Worm (Caenorhabditis elegans): ENCODE results near the gene sid-1.

The sid-1 gene

ce11 chrV:5119679-5120078 lies at the start of gene sid-1:
Gene sid-1 (plus strand): TSS chrV:5119970.
- no peak for TF ChIP-seq tab-1 (GFP tag; IDR thresholded peaks at IDR 0.05)
- TF ChIP-seq ref-1 (GFP tag; conservative IDR thresholded peaks at IDR 0.05), result no peak
- TF ChIP-seq klf-2 (GFP tag; conservative IDR thresholded peaks at IDR 0.05), result no peak
- TF ChIP-seq ztf-23 (GFP tag; IDR thresholded peaks at IDR 0.05), result no peak
- no peak for TF ChIP-seq cog-1 (tag; optimal IDR thresholded peaks at IDR 0.05)
- TF ChIP-seq flt-1 (GFP tag; IDR thresholded peaks at IDR 0.05), result no peak
- no peak for TF ChIP-seq med-1 (GFP tag; optimal IDR thresholded peaks at IDR 0.05; ENCODE audit: insufficient read depth)
- TF ChIP-seq T22C8.4 (GFP tag; IDR thresholded peaks at IDR 0.05), result no peak
- no peak for TF ChIP-seq ztf-29 (GFP tag; IDR thresholded peaks at IDR 0.05)

ce11 chrV:5072082-5072481 lies 47.7 kb upstream of the sid-1 start, which contains the start of gene Y58A7A.2:
Gene Y58A7A.2 (minus strand): TSS chrV:5072182.
- TF ChIP-seq cog-1 (tag; optimal IDR thresholded peaks at IDR 0.05), result no peak
- TF ChIP-seq flt-1 (GFP tag; IDR thresholded peaks at IDR 0.05), result no peak
- no peak for TF ChIP-seq T22C8.4 (GFP tag; IDR thresholded peaks at IDR 0.05)
- no peak for TF ChIP-seq klf-2 (GFP tag; conservative IDR thresholded peaks at IDR 0.05)
- TF ChIP-seq ztf-23 (GFP tag; IDR thresholded peaks at IDR 0.05), result no peak
- TF ChIP-seq ztf-29 (GFP tag; IDR thresholded peaks at IDR 0.05), result no peak
- TF ChIP-seq med-1 (GFP tag; optimal IDR thresholded peaks at IDR 0.05; ENCODE audit: insufficient read depth), result no peak
- no peak for TF ChIP-seq tab-1 (GFP tag; IDR thresholded peaks at IDR 0.05)
- no peak for TF ChIP-seq ref-1 (GFP tag; conservative IDR thresholded peaks at IDR 0.05)

- peak; percentile 90 for TF ChIP-seq ref-1 (GFP tag; conservative IDR thresholded peaks at IDR 0.05)
- TF ChIP-seq ztf-23 (GFP tag; IDR thresholded peaks at IDR 0.05), result peak; percentile 95
- TF ChIP-seq klf-2 (GFP tag; conservative IDR thresholded peaks at IDR 0.05), result peak; percentile 89
- TF ChIP-seq tab-1 (GFP tag; IDR thresholded peaks at IDR 0.05), result peak; percentile 82; the same call in 1 of the 2 replicates
- peak; percentile 68; the same call in 1 of the 2 replicates for TF ChIP-seq flt-1 (GFP tag; IDR thresholded peaks at IDR 0.05)
Observed at ce11 chrV:5075343-5075742, 44.4 kb upstream of the sid-1 start.

- TF ChIP-seq ztf-23 (GFP tag; IDR thresholded peaks at IDR 0.05) (no peak), cog-1 (tag; optimal IDR thresholded peaks at IDR 0.05) (no peak), med-1 (GFP tag; optimal IDR thresholded peaks at IDR 0.05; ENCODE audit: insufficient read depth) (no peak), klf-2 (GFP tag; conservative IDR thresholded peaks at IDR 0.05) (no peak), tab-1 (GFP tag; IDR thresholded peaks at IDR 0.05) (no peak), ref-1 (GFP tag; conservative IDR thresholded peaks at IDR 0.05) (no peak), flt-1 (GFP tag; IDR thresholded peaks at IDR 0.05) (no peak), T22C8.4 (GFP tag; IDR thresholded peaks at IDR 0.05) (no peak), ztf-29 (GFP tag; IDR thresholded peaks at IDR 0.05) (no peak)
Observed at ce11 chrV:5080853-5081338, 38.9 kb upstream of the sid-1 start, which contains the start of gene Y58A7A.3. Gene Y58A7A.3 (minus strand): TSS chrV:5080903.

- no peak for TF ChIP-seq tab-1 (GFP tag; IDR thresholded peaks at IDR 0.05)
- no peak for TF ChIP-seq cog-1 (tag; optimal IDR thresholded peaks at IDR 0.05)
- TF ChIP-seq med-1 (GFP tag; optimal IDR thresholded peaks at IDR 0.05; ENCODE audit: insufficient read depth), result no peak
- no peak for TF ChIP-seq klf-2 (GFP tag; conservative IDR thresholded peaks at IDR 0.05)
- no peak for TF ChIP-seq ztf-23 (GFP tag; IDR thresholded peaks at IDR 0.05)
- TF ChIP-seq flt-1 (GFP tag; IDR thresholded peaks at IDR 0.05), result no peak
- no peak for TF ChIP-seq ztf-29 (GFP tag; IDR thresholded peaks at IDR 0.05)
- TF ChIP-seq T22C8.4 (GFP tag; IDR thresholded peaks at IDR 0.05), result no peak
- TF ChIP-seq ref-1 (GFP tag; conservative IDR thresholded peaks at IDR 0.05), result no peak
Observed at ce11 chrV:5084957-5085465, 34.8 kb upstream of the sid-1 start, which contains the start of gene Y58A7A.4. Gene Y58A7A.4 (minus strand): TSS chrV:5085007.

ce11 chrV:5086919-5087404 lies 32.8 kb upstream of the sid-1 start, which contains the start of gene Y58A7A.5:
Gene Y58A7A.5 (minus strand): TSS chrV:5086969.
- no peak for TF ChIP-seq ztf-23 (GFP tag; IDR thresholded peaks at IDR 0.05)
- TF ChIP-seq klf-2 (GFP tag; conservative IDR thresholded peaks at IDR 0.05), result no peak
- TF ChIP-seq flt-1 (GFP tag; IDR thresholded peaks at IDR 0.05), result no peak
- TF ChIP-seq T22C8.4 (GFP tag; IDR thresholded peaks at IDR 0.05), result no peak
- no peak for TF ChIP-seq med-1 (GFP tag; optimal IDR thresholded peaks at IDR 0.05; ENCODE audit: insufficient read depth)
- TF ChIP-seq tab-1 (GFP tag; IDR thresholded peaks at IDR 0.05), result no peak
- no peak for TF ChIP-seq ztf-29 (GFP tag; IDR thresholded peaks at IDR 0.05)
- no peak for TF ChIP-seq cog-1 (tag; optimal IDR thresholded peaks at IDR 0.05)
- TF ChIP-seq ref-1 (GFP tag; conservative IDR thresholded peaks at IDR 0.05), result no peak

- TF ChIP-seq T22C8.4 (GFP tag; IDR thresholded peaks at IDR 0.05) (no peak), klf-2 (GFP tag; conservative IDR thresholded peaks at IDR 0.05) (no peak), ztf-29 (GFP tag; IDR thresholded peaks at IDR 0.05) (no peak), tab-1 (GFP tag; IDR thresholded peaks at IDR 0.05) (no peak), ztf-23 (GFP tag; IDR thresholded peaks at IDR 0.05) (no peak), cog-1 (tag; optimal IDR thresholded peaks at IDR 0.05) (no peak), ref-1 (GFP tag; conservative IDR thresholded peaks at IDR 0.05) (no peak), med-1 (GFP tag; optimal IDR thresholded peaks at IDR 0.05; ENCODE audit: insufficient read depth) (no peak), flt-1 (GFP tag; IDR thresholded peaks at IDR 0.05) (no peak)
Observed at ce11 chrV:5088311-5088710, 31.5 kb upstream of the sid-1 start.

ce11 chrV:5089497-5090134 lies 30.2 kb upstream of the sid-1 start, which contains the start of gene glb-32:
Gene glb-32 (minus strand): TSS chrV:5089547.
- TF ChIP-seq tab-1 (GFP tag; IDR thresholded peaks at IDR 0.05) (no peak), ref-1 (GFP tag; conservative IDR thresholded peaks at IDR 0.05) (no peak), flt-1 (GFP tag; IDR thresholded peaks at IDR 0.05) (no peak), ztf-23 (GFP tag; IDR thresholded peaks at IDR 0.05) (no peak), ztf-29 (GFP tag; IDR thresholded peaks at IDR 0.05) (no peak), med-1 (GFP tag; optimal IDR thresholded peaks at IDR 0.05; ENCODE audit: insufficient read depth) (no peak), klf-2 (GFP tag; conservative IDR thresholded peaks at IDR 0.05) (no peak), cog-1 (tag; optimal IDR thresholded peaks at IDR 0.05) (no peak), T22C8.4 (GFP tag; IDR thresholded peaks at IDR 0.05) (no peak)

ce11 chrV:5090386-5090785 lies 29.4 kb upstream of the sid-1 start:
- TF ChIP-seq klf-2 (GFP tag; conservative IDR thresholded peaks at IDR 0.05) (no peak), flt-1 (GFP tag; IDR thresholded peaks at IDR 0.05) (no peak), T22C8.4 (GFP tag; IDR thresholded peaks at IDR 0.05) (no peak), tab-1 (GFP tag; IDR thresholded peaks at IDR 0.05) (no peak)

Data from whole organism, midembryonic.